Worm (Caenorhabditis elegans): ENCODE data around the gene F35C5.12.

Gene F35C5.12

DNA sequence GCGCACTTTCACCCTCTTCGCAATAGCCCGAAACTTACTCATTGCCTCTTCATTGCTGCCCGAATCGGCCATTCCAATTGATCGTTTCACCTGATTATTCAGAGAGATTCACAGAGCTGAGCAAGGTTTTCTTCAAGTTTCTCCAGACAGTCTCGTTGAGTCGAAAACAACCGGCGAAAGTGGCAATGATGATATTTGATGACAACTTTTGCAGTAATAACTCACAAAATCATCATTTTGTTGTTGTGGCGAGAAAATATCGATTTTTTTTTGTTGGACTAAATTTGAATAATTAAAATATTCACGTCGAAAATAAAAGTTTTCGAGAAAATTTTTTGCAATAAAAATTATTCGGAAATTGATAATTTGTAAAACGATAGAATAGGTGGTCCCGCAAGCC lies 48.8 kb downstream of the F35C5.12 start, which contains the start of gene snf-5:
snf-5 (minus strand) TSS at position 182 of the 400 bp plus-strand sequence.
- no peak for TF ChIP-seq fkh-2 (tag; optimal IDR thresholded peaks at IDR 0.05)
- no peak for TF ChIP-seq nhr-25 (tag; optimal IDR thresholded peaks at IDR 0.05)
- no peak for TF ChIP-seq jun-1 (tag; optimal IDR thresholded peaks at IDR 0.05)
- TF ChIP-seq nhr-23 (tag; optimal IDR thresholded peaks at IDR 0.05), result no peak
- TF ChIP-seq unc-62 (GFP tag; optimal IDR thresholded peaks at IDR 0.05), result no peak
- TF ChIP-seq aly-2 (tag; optimal IDR thresholded peaks at IDR 0.05), result no peak
- no peak for TF ChIP-seq R02D3.7 (tag; optimal IDR thresholded peaks at IDR 0.05)
- no peak for TF ChIP-seq nhr-12 (tag; optimal IDR thresholded peaks at IDR 0.05)
- TF ChIP-seq ceh-82 (tag; optimal IDR thresholded peaks at IDR 0.05), result no peak
- no peak for TF ChIP-seq nhr-77 (tag; optimal IDR thresholded peaks at IDR 0.05)
- TF ChIP-seq elt-2 (tag; optimal IDR thresholded peaks at IDR 0.05), result no peak
- TF ChIP-seq skn-1 (tag; optimal IDR thresholded peaks at IDR 0.05), result no peak
- no peak for TF ChIP-seq lin-15B (tag; optimal IDR thresholded peaks at IDR 0.05)
- TF ChIP-seq egl-27 (tag; optimal IDR thresholded peaks at IDR 0.05), result no peak
- TF ChIP-seq daf-12 (tag; optimal IDR thresholded peaks at IDR 0.05), result no peak
- TF ChIP-seq nhr-28 (tag; optimal IDR thresholded peaks at IDR 0.05), result no peak
- no peak for TF ChIP-seq nhr-11 (tag; optimal IDR thresholded peaks at IDR 0.05)
